Worm (Caenorhabditis elegans) whole organism, L3 larva: ENCODE data around the gene F14H3.4.

Experiments
- R02D3.7 ChIP-seq: fragments of 150-350 bp; optimal IDR thresholded peaks from 2 replicates; lab custom pipeline; 2014; ENCODE audit warnings: missing biosample characterization, missing genetic modification characterization
- ZK546.5 ChIP-seq: sonication (generic microtip); optimal IDR thresholded peaks from 2 replicates; lab custom pipeline; 2017; ENCODE audit warnings: missing biosample characterization, missing genetic modification characterization
- aly-2 ChIP-seq: fragments of 150-350 bp; optimal IDR thresholded peaks from 2 replicates; lab custom pipeline; 2014; ENCODE audit warnings: missing biosample characterization, missing genetic modification characterization
- ama-1 ChIP-seq: fragments of 150-350 bp; optimal IDR thresholded peaks from 2 replicates; lab custom pipeline; 2018
- ceh-16 ChIP-seq: sonication (generic microtip); optimal IDR thresholded peaks from 2 replicates; lab custom pipeline; 2017; ENCODE audit warnings: missing biosample characterization, missing genetic modification characterization
- ceh-28 ChIP-seq: fragments of 150-350 bp; optimal IDR thresholded peaks from 2 replicates; lab custom pipeline; 2014; ENCODE audit warnings: missing biosample characterization, missing genetic modification reagents, missing genetic modification characterization
- ceh-82 ChIP-seq: fragments of 150-350 bp; optimal IDR thresholded peaks from 2 replicates; lab custom pipeline; 2014; ENCODE audit warnings: missing biosample characterization, missing genetic modification characterization
- ceh-9 ChIP-seq: sonication (generic microtip); optimal IDR thresholded peaks from 2 replicates; lab custom pipeline; 2018; ENCODE audit warnings: missing biosample characterization, missing genetic modification characterization
- egl-27 ChIP-seq: sonication (generic microtip); optimal IDR thresholded peaks from 4 replicates; lab custom pipeline; 2017; ENCODE audit warnings: missing biosample characterization, missing genetic modification reagents, missing genetic modification characterization
- egl-5 ChIP-seq: fragments of 150-350 bp; optimal IDR thresholded peaks from 2 replicates; lab custom pipeline; 2017; ENCODE audit warnings: missing biosample characterization, missing genetic modification reagents, missing genetic modification characterization, inconsistent platforms
- elt-3 ChIP-seq, 3 experiments: fragments of 150-350 bp in 1 of 3; sonication (generic microtip) in 2 of 3; optimal IDR thresholded peaks; 2 replicates in 2 of 3; 4 replicates in 1 of 3; lab custom pipeline; 2014 to 2017; ENCODE audit warnings: missing biosample characterization in 3 of 3, missing genetic modification characterization in 3 of 3
- eor-1 ChIP-seq, 2 experiments: fragments of 150-350 bp; optimal IDR thresholded peaks; 2 replicates each; lab custom pipeline; 2014 to 2018; ENCODE audit warnings: missing biosample characterization in 2 of 2, missing genetic modification characterization in 2 of 2
- fkh-10 ChIP-seq: sonication (generic microtip); optimal IDR thresholded peaks from 2 replicates; lab custom pipeline; 2017; ENCODE audit warnings: missing biosample characterization, missing genetic modification reagents, missing genetic modification characterization
- fkh-2 ChIP-seq: fragments of 150-350 bp; optimal IDR thresholded peaks from 2 replicates; lab custom pipeline; 2014; ENCODE audit warnings: missing biosample characterization, missing genetic modification reagents, missing genetic modification characterization
- fos-1 ChIP-seq: fragments of 150-350 bp; optimal IDR thresholded peaks from 2 replicates; lab custom pipeline; 2014; ENCODE audit warnings: missing biosample characterization, missing genetic modification characterization
- hmg-11 ChIP-seq: sonication (generic microtip); optimal IDR thresholded peaks from 2 replicates; lab custom pipeline; 2016; ENCODE audit warnings: missing genetic modification characterization, missing compliant biosample characterization
- jun-1 ChIP-seq: fragments of 150-350 bp; optimal IDR thresholded peaks from 2 replicates; lab custom pipeline; 2014; ENCODE audit warnings: missing biosample characterization, missing genetic modification reagents, missing genetic modification characterization
- lin-15B ChIP-seq: fragments of 150-350 bp; optimal IDR thresholded peaks from 2 replicates; lab custom pipeline; 2014; ENCODE audit warnings: missing biosample characterization, missing genetic modification characterization
- lin-39 ChIP-seq: fragments of 150-350 bp; optimal IDR thresholded peaks from 2 replicates; lab custom pipeline; 2018; ENCODE audit warnings: missing biosample characterization, missing genetic modification reagents, missing genetic modification characterization
- lsy-12 ChIP-seq: sonication (generic microtip); optimal IDR thresholded peaks from 2 replicates; lab custom pipeline; 2016; ENCODE audit warnings: mild to moderate bottlenecking, missing genetic modification characterization, missing compliant biosample characterization
- mdl-1 ChIP-seq: fragments of 150-350 bp; optimal IDR thresholded peaks from 2 replicates; lab custom pipeline; 2014; ENCODE audit warnings: missing biosample characterization, missing genetic modification characterization
- nhr-11 ChIP-seq: fragments of 150-350 bp; optimal IDR thresholded peaks from 2 replicates; lab custom pipeline; 2014; ENCODE audit warnings: missing biosample characterization, missing genetic modification characterization
- nhr-12 ChIP-seq: fragments of 150-350 bp; optimal IDR thresholded peaks from 2 replicates; lab custom pipeline; 2014; ENCODE audit warnings: missing biosample characterization, missing genetic modification characterization
- nhr-25 ChIP-seq: sonication (generic microtip); optimal IDR thresholded peaks from 2 replicates; lab custom pipeline; 2017; ENCODE audit warnings: missing biosample characterization, missing genetic modification characterization
- nhr-28 ChIP-seq: fragments of 150-350 bp; optimal IDR thresholded peaks from 2 replicates; lab custom pipeline; 2014; ENCODE audit warnings: missing biosample characterization, missing genetic modification characterization
- nhr-43 ChIP-seq: sonication (generic microtip); optimal IDR thresholded peaks from 2 replicates; lab custom pipeline; 2016; ENCODE audit warnings: mild to moderate bottlenecking, missing genetic modification characterization, missing compliant biosample characterization; ENCODE audit not compliant: poor library complexity, severe bottlenecking
- nhr-67 ChIP-seq: fragments of 150-350 bp; optimal IDR thresholded peaks from 2 replicates; lab custom pipeline; 2014; ENCODE audit warnings: missing biosample characterization, missing genetic modification characterization
- nhr-76 ChIP-seq: fragments of 150-350 bp; sonication (generic microtip); optimal IDR thresholded peaks from 5 replicates; lab custom pipeline; 2014; ENCODE audit warnings: missing biosample characterization, missing genetic modification characterization
- nhr-77 ChIP-seq: fragments of 150-350 bp; optimal IDR thresholded peaks from 2 replicates; lab custom pipeline; 2014; ENCODE audit warnings: missing biosample characterization, missing genetic modification characterization
- pha-4 ChIP-seq: fragments of 150-350 bp; optimal IDR thresholded peaks from 2 replicates; lab custom pipeline; 2014; ENCODE audit warnings: missing biosample characterization, missing genetic modification reagents, missing genetic modification characterization
- pqm-1 ChIP-seq: fragments of 150-350 bp; optimal IDR thresholded peaks from 2 replicates; lab custom pipeline; 2017; ENCODE audit warnings: missing biosample characterization, missing genetic modification characterization, inconsistent platforms
- sea-2 ChIP-seq: fragments of 150-350 bp; sonication (generic microtip); optimal IDR thresholded peaks from 4 replicates; lab custom pipeline; 2014; ENCODE audit warnings: missing biosample characterization, missing genetic modification reagents, missing genetic modification characterization
- snpc-4 ChIP-seq: fragments of 150-350 bp; optimal IDR thresholded peaks from 2 replicates; lab custom pipeline; 2014; ENCODE audit warnings: missing biosample characterization, missing genetic modification characterization
- tbx-2 ChIP-seq: sonication (generic microtip); optimal IDR thresholded peaks from 2 replicates; lab custom pipeline; 2016; ENCODE audit warnings: mild to moderate bottlenecking, missing genetic modification characterization, missing compliant biosample characterization
- unc-39 ChIP-seq: sonication (generic microtip); optimal IDR thresholded peaks from 4 replicates; lab custom pipeline; 2017; ENCODE audit warnings: missing biosample characterization, missing genetic modification characterization
- unc-62 ChIP-seq: fragments of 150-350 bp; sonication (generic microtip); optimal IDR thresholded peaks from 4 replicates; lab custom pipeline; 2014; ENCODE audit warnings: missing biosample characterization, missing genetic modification reagents, missing genetic modification characterization
- zag-1 ChIP-seq: fragments of 150-350 bp; optimal IDR thresholded peaks from 2 replicates; lab custom pipeline; 2014; ENCODE audit warnings: missing biosample characterization, missing genetic modification characterization
- ztf-11 ChIP-seq: fragments of 150-350 bp; optimal IDR thresholded peaks from 2 replicates; lab custom pipeline; 2014; ENCODE audit warnings: missing biosample characterization, missing genetic modification characterization
- ztf-4 ChIP-seq: fragments of 150-350 bp; optimal IDR thresholded peaks from 2 replicates; lab custom pipeline; 2014; ENCODE audit warnings: missing biosample characterization, missing genetic modification characterization

F14H3.4 gene

ce11 chrV:16020042-16020441 lies 34.8 kb downstream of the F14H3.4 start, which contains the start of gene srx-44:
Gene srx-44 (plus strand): TSS chrV:16020342.
- TF ChIP-seq nhr-25 (tag; lab: Kevin White, UChicago) (no peak), hmg-11 (no peak), nhr-12 (tag; lab: Kevin White, UChicago) (no peak), egl-5 (tag; lab: Kevin White, UChicago) (no peak), fos-1 (tag; lab: Kevin White, UChicago) (no peak), ZK546.5 (no peak), snpc-4 (no peak), aly-2 (tag; lab: Kevin White, UChicago) (no peak), ztf-4 (tag; lab: Kevin White, UChicago) (no peak), sea-2 (no peak), nhr-43 (tag; lab: Kevin White, UChicago) (no peak), ztf-11 (tag; lab: Kevin White, UChicago) (no peak), fkh-2 (no peak), mdl-1 (no peak), jun-1 (tag; lab: Kevin White, UChicago) (no peak), tbx-2 (tag; lab: Kevin White, UChicago) (no peak), nhr-77 (no peak), nhr-76 (tag; lab: Kevin White, UChicago) (no peak), ceh-9 (no peak), ceh-28 (tag; lab: Kevin White, UChicago) (no peak)

DNA sequence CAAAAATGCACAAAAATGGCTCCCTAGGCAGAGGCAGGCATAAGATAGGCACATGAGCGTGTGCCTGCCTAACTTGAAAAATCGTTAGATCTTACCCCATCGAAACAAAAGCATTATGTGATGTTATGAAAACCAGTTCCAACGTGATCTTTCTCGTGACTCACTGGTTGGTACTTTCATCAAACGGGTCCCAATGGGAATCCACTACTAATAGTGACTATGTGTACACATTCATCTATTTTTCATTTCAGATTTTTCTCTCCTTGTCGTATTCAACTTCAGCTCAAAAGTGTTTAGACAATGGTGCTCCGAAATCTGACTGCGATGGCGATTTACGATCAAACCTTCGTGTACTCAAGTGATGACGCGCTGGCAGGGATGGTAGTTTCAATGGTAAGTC lies 37.2 kb downstream of the F14H3.4 start, which contains the start of gene srx-43:
TSS of gene srx-43 (plus strand) at position 301 of the 400 bp plus-strand sequence.
- TF ChIP-seq lin-39 (tag; lab: Kevin White, UChicago) (no peak), lin-15B (no peak), ceh-16 (tag; lab: Kevin White, UChicago) (no peak), R02D3.7 (tag; lab: Kevin White, UChicago) (no peak), jun-1 (tag; lab: Kevin White, UChicago) (no peak), ceh-82 (tag; lab: Kevin White, UChicago) (no peak)
- TF ChIP-seq, all 47 proteins: peak for 0

DNA sequence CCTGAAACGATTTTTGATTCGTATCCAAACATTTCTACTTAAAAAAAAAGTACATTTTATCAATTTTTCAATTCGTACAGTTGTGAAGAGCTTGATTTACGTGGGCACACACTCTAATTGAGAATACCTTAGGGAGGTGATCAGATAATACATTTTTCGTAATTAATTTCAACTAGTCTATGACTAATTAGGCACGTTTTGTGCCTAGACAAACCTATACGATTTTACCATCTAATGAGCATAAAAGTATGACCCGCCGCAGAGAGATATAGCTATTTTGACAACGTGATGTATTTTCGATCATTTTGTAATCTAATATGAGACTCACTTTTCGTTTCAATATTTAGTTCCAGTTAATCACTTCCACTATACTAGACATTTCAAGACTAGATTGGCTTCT lies 37.9 kb downstream of the F14H3.4 start:
- TF ChIP-seq ceh-28 (tag; lab: Kevin White, UChicago) = no peak
- no peak for TF ChIP-seq ceh-16 (tag; lab: Kevin White, UChicago)
- no peak for TF ChIP-seq lin-39 (tag; lab: Kevin White, UChicago)
- TF ChIP-seq fkh-10 (GFP tag; lab: Kevin White, UChicago) = no peak
- TF ChIP-seq unc-39 (tag; lab: Kevin White, UChicago) = no peak
- no peak for TF ChIP-seq aly-2 (tag; lab: Kevin White, UChicago)
- no peak for TF ChIP-seq elt-3 (tag; optimal IDR thresholded peaks at IDR 0.05; lab: Kevin White, UChicago)
- no peak for TF ChIP-seq nhr-11 (tag; lab: Kevin White, UChicago)
- no peak for TF ChIP-seq pha-4 (tag; lab: Kevin White, UChicago)
- TF ChIP-seq R02D3.7 (tag; lab: Kevin White, UChicago) = no peak
- TF ChIP-seq, all 47 proteins: peak for 0

ce11 chrV:16015652-16016051 lies 39.2 kb downstream of the F14H3.4 start, which contains the start of gene str-232:
Gene str-232 (minus strand): TSS chrV:16015752.
- TF ChIP-seq zag-1 (tag; lab: Kevin White, UChicago) (no peak), aly-2 (tag; lab: Kevin White, UChicago) (no peak), elt-3 (tag; optimal IDR thresholded peaks at IDR 0.05; lab: Kevin White, UChicago) (no peak), ama-1 (no peak), nhr-28 (no peak)

ce11 chrV:16009564-16009963 lies 45.3 kb downstream of the F14H3.4 start, which contains the start of gene str-233:
Gene str-233 (minus strand): TSS chrV:16009664.
- TF ChIP-seq elt-3 (tag; optimal IDR thresholded peaks at IDR 0.05; lab: Kevin White, UChicago) (no peak), nhr-76 (tag; lab: Kevin White, UChicago) (no peak), lsy-12 (tag; lab: Kevin White, UChicago) (no peak), lin-39 (tag; lab: Kevin White, UChicago) (no peak), tbx-2 (tag; lab: Kevin White, UChicago) (no peak), egl-5 (tag; lab: Kevin White, UChicago) (no peak), fkh-2 (no peak), nhr-43 (tag; lab: Kevin White, UChicago) (no peak), fkh-10 (GFP tag; lab: Kevin White, UChicago) (no peak), eor-1 (tag; optimal IDR thresholded peaks at IDR 0.05; lab: Kevin White, UChicago) (no peak), nhr-67 (tag; lab: Kevin White, UChicago) (no peak), unc-62 (GFP tag; lab: Kevin White, UChicago) (no peak), aly-2 (tag; lab: Kevin White, UChicago) (no peak), egl-27 (tag; lab: Kevin White, UChicago) (no peak), ceh-28 (tag; lab: Kevin White, UChicago) (no peak), sea-2 (no peak), pqm-1 (tag; lab: Kevin White, UChicago) (no peak), snpc-4 (no peak)
